Worm (Caenorhabditis elegans): ENCODE results near the gene apc-17.
A peak's percentile ranks its signal among the peaks of the same experiment; 100 is the strongest.

Gene apc-17

DNA sequence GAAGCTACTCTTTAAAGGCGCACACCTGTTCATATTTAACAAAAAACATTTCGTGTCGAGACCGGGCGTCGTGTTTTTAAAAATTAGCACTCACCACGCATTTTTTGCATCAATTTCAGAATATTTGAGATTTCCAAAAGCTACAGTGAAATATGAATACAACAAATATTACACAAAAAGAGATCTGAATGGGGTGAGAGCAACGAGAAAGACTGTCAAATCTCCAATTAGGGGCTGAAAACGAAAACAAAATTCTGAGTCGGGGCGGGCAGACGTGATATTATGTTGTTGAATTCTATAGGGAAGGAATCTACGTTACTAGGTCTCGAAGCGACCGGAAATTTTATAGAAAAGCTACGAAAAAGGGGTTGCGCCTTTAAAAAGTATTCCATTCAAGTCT lies 4.3 kb upstream of the apc-17 start, which contains the start of gene C09H10.5:
Gene C09H10.5, minus strand, starts transcription at position 101 of the 400 bp plus-strand sequence.
- TF ChIP-seq sdz-38 (tag; optimal IDR thresholded peaks at IDR 0.05) (no peak), Y95B8A.8 (GFP tag; IDR thresholded peaks at IDR 0.05) (no peak), F33H1.4 (GFP tag; IDR thresholded peaks at IDR 0.05) (no peak), F23B12.7 (tag; optimal IDR thresholded peaks at IDR 0.05; ENCODE audit: insufficient read depth) (no peak), T07F8.4 (tag; optimal IDR thresholded peaks at IDR 0.05) (no peak), lir-1 (GFP tag; conservative IDR thresholded peaks at IDR 0.05) (no peak), D2030.7 (GFP tag; IDR thresholded peaks at IDR 0.05) (no peak), efl-1 (GFP tag; optimal IDR thresholded peaks at IDR 0.05) (no peak), xnd-1 (tag; optimal IDR thresholded peaks at IDR 0.05) (no peak), nhr-120 (GFP tag; IDR thresholded peaks at IDR 0.05) (no peak), F57A8.1 (GFP tag; optimal IDR thresholded peaks at IDR 0.05) (no peak), lin-54 (GFP tag; optimal IDR thresholded peaks at IDR 0.05) (no peak), nhr-80 (tag; optimal IDR thresholded peaks at IDR 0.05) (no peak), ztf-18 (tag; optimal IDR thresholded peaks at IDR 0.05) (no peak), rpc-1 (optimal IDR thresholded peaks at IDR 0.05) (no peak), rpc-1 (tag; optimal IDR thresholded peaks at IDR 0.05) (no peak), snpc-1.1 (tag; optimal IDR thresholded peaks at IDR 0.05; ENCODE audit: insufficient read depth) (no peak), nfya-1 (tag; optimal IDR thresholded peaks at IDR 0.05; ENCODE audit: borderline replicate concordance, insufficient read depth) (no peak)

DNA sequence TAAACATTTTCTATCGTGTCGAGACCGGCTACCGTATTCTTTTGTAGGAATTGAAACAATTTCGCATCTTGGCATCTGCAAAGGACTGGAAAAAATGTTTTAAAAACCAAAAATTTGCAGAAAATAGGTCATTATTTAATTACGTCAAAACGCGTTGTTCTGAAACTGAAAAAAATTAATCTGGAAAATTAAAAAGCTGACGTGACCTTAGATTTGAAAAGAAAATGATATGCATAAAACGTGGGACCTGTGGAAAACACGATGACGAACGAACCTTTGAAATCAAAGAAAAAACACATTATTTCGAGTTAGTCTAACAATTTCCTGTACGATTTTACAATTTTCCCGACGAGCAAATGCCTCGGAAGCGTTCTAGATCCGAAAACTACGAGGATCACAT lies 3.8 kb upstream of the apc-17 start, which contains the start of gene C09H10.9:
Gene C09H10.9, plus strand, starts transcription at position 301 of the 400 bp plus-strand sequence.
- TF ChIP-seq ZK185.1 (tag; optimal IDR thresholded peaks at IDR 0.05; ENCODE audit: poor library complexity, severe bottlenecking) (no peak), ceh-79 (tag; optimal IDR thresholded peaks at IDR 0.05) (no peak), nfya-2 (GFP tag; IDR thresholded peaks at IDR 0.05) (no peak), attf-5 (GFP tag; optimal IDR thresholded peaks at IDR 0.05) (no peak), egl-18 (GFP tag; IDR thresholded peaks at IDR 0.05) (no peak)

DNA sequence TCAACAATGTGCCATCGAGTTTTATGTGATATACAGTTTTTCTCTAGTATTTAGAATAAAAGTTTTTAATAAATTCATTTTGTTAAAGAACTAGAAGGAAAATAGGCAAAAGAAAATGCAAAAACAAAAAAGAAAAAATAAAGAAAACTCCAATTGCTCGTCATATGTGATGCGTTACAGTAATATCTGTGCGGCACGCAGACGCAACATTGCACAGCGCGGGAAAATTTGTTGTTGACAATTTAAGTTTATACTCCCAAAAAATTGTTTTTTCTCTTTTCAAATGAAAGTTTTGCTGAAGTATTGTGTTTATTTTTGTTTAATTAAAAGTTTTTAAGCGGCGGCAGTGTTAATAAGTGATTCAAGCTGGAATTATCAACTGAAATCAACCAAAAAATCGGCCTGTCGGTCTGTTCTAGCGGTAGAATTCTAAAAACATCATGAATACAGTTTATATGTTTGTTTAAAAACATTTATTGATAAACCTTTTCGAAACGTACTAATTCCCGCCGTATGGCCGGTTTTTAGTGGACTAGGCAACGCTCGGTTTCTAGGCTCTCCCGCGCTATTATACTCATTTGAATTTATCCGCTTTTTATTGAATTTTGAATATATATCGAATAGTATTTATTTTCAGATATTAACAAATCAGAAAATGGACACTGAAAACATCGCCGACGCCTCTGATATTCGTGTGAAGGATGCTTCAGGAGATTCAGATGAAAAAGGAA lies 1.8 kb upstream of the apc-17 start, which contains the start of gene nasp-1:
Gene nasp-1, plus strand, starts transcription at position 632 of the 731 bp plus-strand sequence.
- TF ChIP-seq F57C9.4 (tag; optimal IDR thresholded peaks at IDR 0.05), result no peak
- peak; percentile 48; the same call in 1 of the 2 replicates for TF ChIP-seq lin-26 (GFP tag; IDR thresholded peaks at IDR 0.05)
- 0 out of 2 replicates have a peak, but pooled peaks have one; percentile 6 for TF ChIP-seq rcor-1 (GFP tag; IDR thresholded peaks at IDR 0.05)
- peak; percentile 90 for TF ChIP-seq madf-6 (GFP tag; IDR thresholded peaks at IDR 0.05)
- peak; percentile 81 for TF ChIP-seq D2030.7 (GFP tag; IDR thresholded peaks at IDR 0.05)
- TF ChIP-seq lsl-1 (GFP tag; optimal IDR thresholded peaks at IDR 0.05), result peak; percentile 91
- TF ChIP-seq aptf-2 (GFP tag; conservative IDR thresholded peaks at IDR 0.05), result no peak
- TF ChIP-seq nhr-179 (tag; optimal IDR thresholded peaks at IDR 0.05), result no peak
- peak; percentile 67 for TF ChIP-seq snpc-3.4 (tag; optimal IDR thresholded peaks at IDR 0.05)
- peak; percentile 94 for TF ChIP-seq efl-1 (GFP tag; optimal IDR thresholded peaks at IDR 0.05)
- TF ChIP-seq xnd-1 (tag; optimal IDR thresholded peaks at IDR 0.05), result peak; percentile 30
- TF ChIP-seq hlh-12 (tag; optimal IDR thresholded peaks at IDR 0.05), result no peak
- TF ChIP-seq F55B11.4 (tag; optimal IDR thresholded peaks at IDR 0.05; ENCODE audit: borderline replicate concordance, insufficient read depth), result no peak
- TF ChIP-seq Y67H2A.10 (GFP tag; conservative IDR thresholded peaks at IDR 0.05), result no peak
- no peak for TF ChIP-seq cebp-1 (GFP tag; IDR thresholded peaks at IDR 0.05)
- peak; percentile 19 for TF ChIP-seq cebp-1 (tag; optimal IDR thresholded peaks at IDR 0.05)
- peak; percentile 69; the same call in 1 of the 2 replicates for TF ChIP-seq hsf-1 (GFP tag; IDR thresholded peaks at IDR 0.05)
- no peak for TF ChIP-seq B0336.3 (GFP tag; IDR thresholded peaks at IDR 0.05)
- no peak for TF ChIP-seq F57A8.1 (GFP tag; optimal IDR thresholded peaks at IDR 0.05)
- TF ChIP-seq madf-8 (GFP tag; conservative IDR thresholded peaks at IDR 0.05), result peak; percentile 79
- peak in 1 of 3 experiments; percentile 3 for TF ChIP-seq lin-35 (GFP tag; optimal IDR thresholded peaks at IDR 0.05)
- TF ChIP-seq F33H1.4 (GFP tag; IDR thresholded peaks at IDR 0.05), result peak; percentile 70
- peak; percentile 83 for TF ChIP-seq dpl-1 (GFP tag; optimal IDR thresholded peaks at IDR 0.05)
- no peak for TF ChIP-seq ztf-3 (GFP tag; optimal IDR thresholded peaks at IDR 0.05)
- TF ChIP-seq ztf-18 (tag; optimal IDR thresholded peaks at IDR 0.05), result no peak
- peak; percentile 58; the same call in 1 of the 2 replicates for TF ChIP-seq ceh-91 (GFP tag; IDR thresholded peaks at IDR 0.05)
- peak; percentile 70 for TF ChIP-seq snpc-1.3 (tag; optimal IDR thresholded peaks at IDR 0.05; ENCODE audit: insufficient read depth)

All from whole organism, young adult.